Worm (Caenorhabditis elegans): ENCODE results near the gene oac-20.

ce11 chrV:16024300-16024699 lies 45.8 kb downstream of the oac-20 start, which contains the start of gene T10C6.6:
- TF ChIP-seq W03F9.2 (tag; optimal IDR thresholded peaks at IDR 0.05) (no peak), him-1 (tag; optimal IDR thresholded peaks at IDR 0.05) (no peak), dao-5 (tag; optimal IDR thresholded peaks at IDR 0.05) (no peak)
